Fruit fly (Drosophila melanogaster) whole organism, wandering third instar larva: ENCODE measurements around the gene ND-B14.5A.

Experiments
- Abd-B ChIP-seq: fragments of >200 bp; optimal IDR thresholded peaks from 2 replicates; lab custom pipeline; 2017; ENCODE audit warnings: missing biosample characterization, missing genetic modification characterization
- CG32264 ChIP-seq: fragments of 200-800 bp; sonication (Bioruptor generic); optimal IDR thresholded peaks from 2 replicates; lab custom pipeline; 2016; ENCODE audit warnings: missing biosample characterization, missing genetic modification characterization
- Vsx2 ChIP-seq: fragments of 200-300, 225-300 bp; sonication (Bioruptor generic); optimal IDR thresholded peaks from 2 replicates; lab custom pipeline; 2018; ENCODE audit warnings: missing biosample characterization, missing genetic modification characterization; ENCODE audit not compliant: partially characterized antibody

- TF ChIP-seq CG32264 (GFP tag; lab: Kevin White, UChicago) (no peak), Vsx2 (no peak), Abd-B (no peak)
Observed at dm6 chrX:2125527-2126088, 46.7 kb upstream of the ND-B14.5A start.
